Worm (Caenorhabditis elegans): ENCODE results near the gene gkow-1.
A peak's percentile ranks its signal among the peaks of the same experiment; 100 is the strongest.

gkow-1 gene

ce11 chrIV:10382894-10383293 is 25.0 kb downstream of the gkow-1 start:
- TF ChIP-seq C16A3.4 (tag; optimal IDR thresholded peaks at IDR 0.05) (no peak), nhr-90 (tag; optimal IDR thresholded peaks at IDR 0.05; ENCODE audit: poor library complexity) (no peak), ets-5 (GFP tag; IDR thresholded peaks at IDR 0.05) (no peak), isw-1 (GFP tag; IDR thresholded peaks at IDR 0.05) (no peak), lin-13 (GFP tag; optimal IDR thresholded peaks at IDR 0.05) (no peak), alr-1 (tag; optimal IDR thresholded peaks at IDR 0.05; ENCODE audit: borderline replicate concordance) (no peak), hlh-4 (tag; optimal IDR thresholded peaks at IDR 0.05) (no peak), dsc-1 (tag; optimal IDR thresholded peaks at IDR 0.05) (no peak), ztf-11 (tag; optimal IDR thresholded peaks at IDR 0.05) (no peak), jun-1 (tag; optimal IDR thresholded peaks at IDR 0.05) (no peak), ztf-4 (tag; optimal IDR thresholded peaks at IDR 0.05) (no peak), fkh-8 (tag; optimal IDR thresholded peaks at IDR 0.05) (no peak)

DNA sequence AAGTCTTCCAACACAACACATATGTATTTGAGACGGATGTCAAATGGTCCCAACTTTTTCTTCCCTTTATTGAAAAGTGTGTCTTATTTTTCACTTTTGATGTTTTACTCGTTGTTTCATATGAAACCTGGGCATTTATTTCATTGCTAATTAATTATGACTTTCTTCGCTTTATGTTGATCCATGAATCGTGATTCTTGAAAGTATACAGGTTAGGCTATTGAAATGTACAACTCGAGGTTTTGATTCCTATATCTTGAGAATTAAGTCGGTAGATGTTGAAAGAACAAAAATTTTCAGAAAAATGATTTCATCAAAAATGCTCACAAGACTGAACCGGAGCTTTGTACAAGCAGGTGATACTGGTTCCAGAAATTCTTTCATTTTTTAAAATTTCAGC is 29.2 kb downstream of the gkow-1 start, which contains the start of gene nfu-1:
nfu-1 (plus strand) TSS at position 301 of the 400 bp plus-strand sequence.
- TF ChIP-seq swsn-7 (tag; optimal IDR thresholded peaks at IDR 0.05): no peak
- TF ChIP-seq aly-2 (tag; optimal IDR thresholded peaks at IDR 0.05): peak; percentile 27

ce11 chrIV:10388263-10388662 is 30.3 kb downstream of the gkow-1 start, which contains the start of gene R10H10.3:
Gene R10H10.3 (plus strand): TSS chrIV:10388505.
- peak; percentile 43 for TF ChIP-seq elt-2 (tag; optimal IDR thresholded peaks at IDR 0.05)
- no peak for TF ChIP-seq nhr-11 (tag; optimal IDR thresholded peaks at IDR 0.05)
- no peak for TF ChIP-seq egl-27 (tag; optimal IDR thresholded peaks at IDR 0.05)

- TF ChIP-seq nhr-28 (tag; optimal IDR thresholded peaks at IDR 0.05) (no peak), unc-86 (tag; optimal IDR thresholded peaks at IDR 0.05) (no peak), xbp-1 (tag; optimal IDR thresholded peaks at IDR 0.05) (no peak), aly-2 (tag; optimal IDR thresholded peaks at IDR 0.05) (no peak), Y116A8C.19 (tag; optimal IDR thresholded peaks at IDR 0.05; ENCODE audit: borderline replicate concordance) (no peak), jun-1 (tag; optimal IDR thresholded peaks at IDR 0.05) (no peak), aha-1 (tag; optimal IDR thresholded peaks at IDR 0.05) (no peak), unc-98 (GFP tag; IDR thresholded peaks at IDR 0.05) (no peak), alr-1 (tag; optimal IDR thresholded peaks at IDR 0.05; ENCODE audit: borderline replicate concordance) (no peak), nhr-20 (tag; optimal IDR thresholded peaks at IDR 0.05) (no peak), lsy-2 (tag; optimal IDR thresholded peaks at IDR 0.05) (no peak), rnt-1 (tag; optimal IDR thresholded peaks at IDR 0.05) (no peak), lir-3 (tag; optimal IDR thresholded peaks at IDR 0.05; ENCODE audit: poor library complexity) (no peak), ceh-82 (tag; optimal IDR thresholded peaks at IDR 0.05) (no peak), nhr-47 (tag; optimal IDR thresholded peaks at IDR 0.05) (no peak), egl-13 (tag; optimal IDR thresholded peaks at IDR 0.05) (no peak), isw-1 (GFP tag; IDR thresholded peaks at IDR 0.05) (no peak), elt-2 (tag; optimal IDR thresholded peaks at IDR 0.05) (no peak), unc-62 (GFP tag; optimal IDR thresholded peaks at IDR 0.05) (no peak), nhr-12 (tag; optimal IDR thresholded peaks at IDR 0.05) (no peak)
Measured at ce11 chrIV:10391827-10392226, 33.9 kb downstream of the gkow-1 start, which contains the start of gene spe-26. Gene spe-26 (minus strand): TSS chrIV:10391927.

DNA sequence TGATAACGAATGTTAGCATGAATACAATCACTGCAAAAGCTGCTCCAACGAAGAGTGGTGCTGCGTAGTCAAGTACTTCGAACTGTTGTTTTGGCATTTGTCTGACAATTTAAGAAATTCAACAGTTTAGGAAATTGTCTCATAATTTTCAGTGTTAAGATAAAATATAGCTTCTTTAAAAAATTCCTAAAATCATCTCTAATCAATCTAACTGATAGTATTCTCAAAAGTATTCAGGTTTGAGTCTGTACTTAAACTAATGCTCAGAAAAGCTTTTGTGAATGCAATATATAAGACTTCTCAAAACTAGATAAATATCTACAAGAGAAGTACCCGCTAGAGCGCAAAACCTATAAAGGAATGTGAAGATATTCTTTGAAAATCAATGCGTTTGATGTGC is 36.9 kb downstream of the gkow-1 start, which contains the start of gene R10H10.4:
R10H10.4 (minus strand) TSS at position 101 of the 400 bp plus-strand sequence.
- TF ChIP-seq nhr-90 (tag; optimal IDR thresholded peaks at IDR 0.05; ENCODE audit: poor library complexity) (no peak), jun-1 (tag; optimal IDR thresholded peaks at IDR 0.05) (no peak), fkh-8 (tag; optimal IDR thresholded peaks at IDR 0.05) (no peak), unc-86 (tag; optimal IDR thresholded peaks at IDR 0.05) (no peak), snu-23 (GFP tag; optimal IDR thresholded peaks at IDR 0.05) (no peak), swsn-7 (tag; optimal IDR thresholded peaks at IDR 0.05) (no peak), elt-2 (tag; optimal IDR thresholded peaks at IDR 0.05) (no peak), isw-1 (GFP tag; IDR thresholded peaks at IDR 0.05) (no peak), ceh-82 (tag; optimal IDR thresholded peaks at IDR 0.05) (no peak), lir-3 (tag; optimal IDR thresholded peaks at IDR 0.05; ENCODE audit: poor library complexity) (no peak), nhr-237 (tag; optimal IDR thresholded peaks at IDR 0.05) (no peak), hlh-17 (GFP tag; optimal IDR thresholded peaks at IDR 0.05; ENCODE audit: borderline replicate concordance) (no peak), nhr-11 (tag; optimal IDR thresholded peaks at IDR 0.05) (no peak), pax-3 (tag; optimal IDR thresholded peaks at IDR 0.05) (no peak), sptf-1 (tag; optimal IDR thresholded peaks at IDR 0.05) (no peak), hpl-2 (GFP tag; optimal IDR thresholded peaks at IDR 0.05) (no peak)
